Worm (Caenorhabditis elegans): Measurements from ENCODE around the gene C44C1.6.

- TF ChIP-seq cog-1 (tag; optimal IDR thresholded peaks at IDR 0.05), result no peak
- TF ChIP-seq ztf-23 (GFP tag; IDR thresholded peaks at IDR 0.05), result no peak
- TF ChIP-seq med-1 (GFP tag; optimal IDR thresholded peaks at IDR 0.05; ENCODE audit: insufficient read depth), result no peak
- no peak for TF ChIP-seq ztf-29 (GFP tag; IDR thresholded peaks at IDR 0.05)
- TF ChIP-seq ref-1 (GFP tag; conservative IDR thresholded peaks at IDR 0.05), result no peak
- TF ChIP-seq tab-1 (GFP tag; IDR thresholded peaks at IDR 0.05), result no peak
Measured at ce11 chrX:933504-933903, 36.6 kb downstream of the C44C1.6 start, which contains the start of gene F35H12.1.
